Worm (Caenorhabditis elegans) whole organism, L3 larva: Measurements from ENCODE around the gene rab-33.

Source experiments
- R02D3.7 ChIP-seq: fragments of 150-350 bp; optimal IDR thresholded peaks from 2 replicates; lab custom pipeline; 2014; ENCODE audit warnings: missing biosample characterization, missing genetic modification characterization
- ama-1 ChIP-seq: fragments of 150-350 bp; optimal IDR thresholded peaks from 2 replicates; lab custom pipeline; 2018
- ceh-82 ChIP-seq: fragments of 150-350 bp; optimal IDR thresholded peaks from 2 replicates; lab custom pipeline; 2014; ENCODE audit warnings: missing biosample characterization, missing genetic modification characterization
- daf-12 ChIP-seq: fragments of 150-350 bp; optimal IDR thresholded peaks from 2 replicates; lab custom pipeline; 2014; ENCODE audit warnings: missing biosample characterization, missing genetic modification reagents, missing genetic modification characterization
- egl-27 ChIP-seq: sonication (generic microtip); optimal IDR thresholded peaks from 4 replicates; lab custom pipeline; 2017; ENCODE audit warnings: missing biosample characterization, missing genetic modification reagents, missing genetic modification characterization
- elt-1 ChIP-seq: fragments of 150-350 bp; optimal IDR thresholded peaks from 2 replicates; lab custom pipeline; 2014; ENCODE audit warnings: missing biosample characterization, missing genetic modification characterization
- elt-3 ChIP-seq, 3 experiments: fragments of 150-350 bp in 1 of 3; sonication (generic microtip) in 2 of 3; optimal IDR thresholded peaks; 2 replicates in 2 of 3; 4 replicates in 1 of 3; lab custom pipeline; 2014 to 2017; ENCODE audit warnings: missing biosample characterization in 3 of 3, missing genetic modification characterization in 3 of 3
- fkh-10 ChIP-seq: sonication (generic microtip); optimal IDR thresholded peaks from 2 replicates; lab custom pipeline; 2017; ENCODE audit warnings: missing biosample characterization, missing genetic modification reagents, missing genetic modification characterization
- hmg-11 ChIP-seq: sonication (generic microtip); optimal IDR thresholded peaks from 2 replicates; lab custom pipeline; 2016; ENCODE audit warnings: missing genetic modification characterization, missing compliant biosample characterization
- lin-15B ChIP-seq: fragments of 150-350 bp; optimal IDR thresholded peaks from 2 replicates; lab custom pipeline; 2014; ENCODE audit warnings: missing biosample characterization, missing genetic modification characterization
- nhr-76 ChIP-seq: fragments of 150-350 bp; sonication (generic microtip); optimal IDR thresholded peaks from 5 replicates; lab custom pipeline; 2014; ENCODE audit warnings: missing biosample characterization, missing genetic modification characterization
- nhr-77 ChIP-seq: fragments of 150-350 bp; optimal IDR thresholded peaks from 2 replicates; lab custom pipeline; 2014; ENCODE audit warnings: missing biosample characterization, missing genetic modification characterization
- skn-1 ChIP-seq: fragments of 150-350 bp; optimal IDR thresholded peaks from 2 replicates; lab custom pipeline; 2014; ENCODE audit warnings: missing biosample characterization, missing genetic modification characterization
- zag-1 ChIP-seq: fragments of 150-350 bp; optimal IDR thresholded peaks from 2 replicates; lab custom pipeline; 2014; ENCODE audit warnings: missing biosample characterization, missing genetic modification characterization

DNA sequence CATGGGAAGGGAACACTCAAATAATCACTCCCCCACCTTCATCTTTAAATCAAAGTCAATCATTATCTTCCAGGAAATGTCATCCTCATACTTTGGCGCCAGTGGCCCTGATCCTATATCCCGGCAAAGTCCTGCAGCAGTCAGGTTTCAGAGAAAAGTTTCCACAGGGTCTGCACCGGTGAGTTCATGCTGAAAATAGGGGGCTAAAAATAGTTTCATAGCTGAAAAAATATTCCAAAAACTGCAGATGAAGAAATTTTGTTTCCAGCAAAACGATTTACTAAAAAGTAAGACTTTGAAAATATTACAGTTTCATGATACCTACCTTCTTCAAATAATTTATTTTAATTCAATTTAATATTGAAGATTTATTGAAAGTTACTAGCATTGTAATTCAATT, 15.6 kb downstream of the rab-33 start, which contains the start of gene ptr-25:
- TF ChIP-seq zag-1 (no peak), skn-1 (tag; lab: Kevin White, UChicago) (no peak), elt-3 (tag; optimal IDR thresholded peaks at IDR 0.05; lab: Kevin White, UChicago) (no peak), elt-1 (tag; lab: Kevin White, UChicago) (no peak), hmg-11 (tag; lab: Kevin White, UChicago) (no peak), ceh-82 (tag; lab: Kevin White, UChicago) (no peak), daf-12 (tag; lab: Kevin White, UChicago) (no peak), nhr-77 (tag; lab: Kevin White, UChicago) (no peak), nhr-76 (tag; lab: Kevin White, UChicago) (no peak), lin-15B (tag; lab: Kevin White, UChicago) (no peak), R02D3.7 (tag; lab: Kevin White, UChicago) (no peak), egl-27 (tag; lab: Kevin White, UChicago) (no peak), ama-1 (lab: Kevin White, UChicago) (no peak), fkh-10 (GFP tag; lab: Kevin White, UChicago) (no peak)
